Fruit fly (Drosophila melanogaster) whole organism, adult: ENCODE data around the gene Rpt4R.

Experiments
- CG11617 ChIP-seq: fragments of 200-800 bp; sonication (Bioruptor generic); optimal IDR thresholded peaks from 2 replicates; lab custom pipeline; 2017; ENCODE audit warnings: mild to moderate bottlenecking, missing biosample characterization, missing genetic modification reagents, missing genetic modification characterization
- CG12768 ChIP-seq: fragments of 200-800 bp; sonication (Bioruptor generic); optimal IDR thresholded peaks from 2 replicates; lab custom pipeline; 2017; ENCODE audit warnings: missing biosample characterization, missing genetic modification characterization, mild to moderate bottlenecking, moderate library complexity, missing genetic modification reagents
- CG14711 ChIP-seq: fragments of 200-800 bp; sonication (Bioruptor generic); optimal IDR thresholded peaks from 2 replicates; lab custom pipeline; 2018; ENCODE audit warnings: missing biosample characterization, mild to moderate bottlenecking, missing genetic modification characterization, moderate library complexity
- CG1620 ChIP-seq: fragments of 200-800 bp; sonication (Bioruptor generic); optimal IDR thresholded peaks from 2 replicates; lab custom pipeline; 2016; ENCODE audit warnings: missing biosample characterization, missing genetic modification characterization
- CG33017 ChIP-seq: fragments of 200-800 bp; sonication (Bioruptor generic); optimal IDR thresholded peaks from 2 replicates; lab custom pipeline; 2018; ENCODE audit warnings: missing biosample characterization, mild to moderate bottlenecking, missing genetic modification characterization, moderate library complexity
- CG5204 ChIP-seq: fragments of 200-800 bp; sonication (Bioruptor generic); optimal IDR thresholded peaks from 2 replicates; lab custom pipeline; 2016; ENCODE audit warnings: missing biosample characterization, missing genetic modification characterization
- CG7045 ChIP-seq: fragments of 200-800 bp; sonication (Bioruptor generic); optimal IDR thresholded peaks from 2 replicates; lab custom pipeline; 2017; ENCODE audit warnings: missing biosample characterization, mild to moderate bottlenecking, missing genetic modification characterization
- CG7101 ChIP-seq: fragments of 200-800 bp; sonication (Bioruptor generic); optimal IDR thresholded peaks from 2 replicates; lab custom pipeline; 2018; ENCODE audit warnings: missing biosample characterization, mild to moderate bottlenecking, missing genetic modification characterization, moderate library complexity
- Clk ChIP-seq: fragments of 200-800 bp; sonication (Bioruptor generic); optimal IDR thresholded peaks from 2 replicates; lab custom pipeline; 2017; ENCODE audit warnings: missing biosample characterization, missing genetic modification characterization
- Crg-1 ChIP-seq: fragments of 200-800 bp; sonication (Bioruptor generic); optimal IDR thresholded peaks from 2 replicates; lab custom pipeline; 2016; ENCODE audit warnings: missing biosample characterization, missing genetic modification characterization
- Hr96 ChIP-seq: fragments of 200-800 bp; sonication (Bioruptor generic); optimal IDR thresholded peaks from 2 replicates; lab custom pipeline; 2016; ENCODE audit warnings: missing biosample characterization, missing genetic modification characterization
- Mnt ChIP-seq: fragments of 200-800 bp; sonication (Bioruptor generic); optimal IDR thresholded peaks from 2 replicates; lab custom pipeline; 2016; ENCODE audit warnings: missing biosample characterization, mild to moderate bottlenecking, missing genetic modification characterization
- bab1 ChIP-seq: fragments of 200-800 bp; sonication (Bioruptor generic); optimal IDR thresholded peaks from 3 replicates; lab custom pipeline; 2019; ENCODE audit warnings: missing biosample characterization, mild to moderate bottlenecking, missing genetic modification characterization, moderate library complexity
- cic ChIP-seq: fragments of 200-800 bp; sonication (Bioruptor generic); optimal IDR thresholded peaks from 2 replicates; lab custom pipeline; 2017; ENCODE audit warnings: missing biosample characterization, mild to moderate bottlenecking, missing genetic modification characterization, moderate library complexity
- cnc ChIP-seq, 2 experiments: fragments of >200 bp; optimal IDR thresholded peaks; 2 replicates each; lab custom pipeline; 2017
- kay ChIP-seq: fragments of 200-800 bp; sonication (Bioruptor generic); peaks from one replicate; lab custom pipeline; 2016; ENCODE audit warnings: missing biosample characterization, missing genetic modification characterization, borderline replicate concordance
- ovo ChIP-seq: fragments of 200-800 bp; sonication (Bioruptor generic); optimal IDR thresholded peaks from 2 replicates; lab custom pipeline; 2016; ENCODE audit warnings: missing biosample characterization, missing genetic modification characterization
- pad ChIP-seq: fragments of 200-800 bp; sonication (Bioruptor generic); optimal IDR thresholded peaks from 3 replicates; lab custom pipeline; 2017; ENCODE audit warnings: missing biosample characterization, missing genetic modification characterization, mild to moderate bottlenecking, moderate library complexity, missing genetic modification reagents
- tj ChIP-seq: fragments of 200-800 bp; sonication (Bioruptor generic); optimal IDR thresholded peaks from 3 replicates; lab custom pipeline; 2017; ENCODE audit warnings: missing biosample characterization, mild to moderate bottlenecking, missing genetic modification characterization, moderate library complexity
- toe ChIP-seq: fragments of 200-800 bp; sonication (Bioruptor generic); optimal IDR thresholded peaks from 2 replicates; lab custom pipeline; 2016; ENCODE audit warnings: missing biosample characterization, missing genetic modification characterization

Rpt4R gene

dm6 chr3L:11975811-11976210 is 34.1 kb downstream of the Rpt4R start, which contains the start of gene CG43896:
Gene CG43896 (plus strand): TSS chr3L:11976111.
- TF ChIP-seq Clk (GFP tag; lab: Kevin White, UChicago) (no peak), cic (GFP tag; lab: Kevin White, UChicago) (no peak), CG14711 (tag; lab: Kevin White, UChicago) (no peak), ovo (GFP tag; lab: Kevin White, UChicago) (no peak), CG7101 (tag; lab: Kevin White, UChicago) (no peak), CG5204 (no peak), kay (GFP tag; lab: Kevin White, UChicago) (no peak), Hr96 (GFP tag; lab: Kevin White, UChicago) (no peak), CG7045 (no peak), pad (GFP tag; lab: Kevin White, UChicago) (no peak), CG33017 (no peak), Crg-1 (GFP tag; lab: Kevin White, UChicago) (no peak), toe (no peak), bab1 (no peak), CG1620 (no peak), CG12768 (GFP tag; lab: Kevin White, UChicago) (no peak), Mnt (GFP tag; lab: Kevin White, UChicago) (no peak), cnc (optimal IDR thresholded peaks at IDR 0.05; lab: Kevin White, UChicago) (no peak)

- TF ChIP-seq CG5204 = no peak
These were observed 42.9 kb downstream of the Rpt4R start, which contains the start of gene CG6938 for dm6 chr3L:11984606-11985005. Gene CG6938 (plus strand): TSS chr3L:11984906.

dm6 chr3L:11990436-11990835 is 48.7 kb downstream of the Rpt4R start, which contains the start of gene CG6931:
Gene CG6931 (plus strand): TSS chr3L:11990736.
- TF ChIP-seq CG7101 (tag; lab: Kevin White, UChicago) (no peak), CG33017 (no peak), Mnt (GFP tag; lab: Kevin White, UChicago) (no peak), pad (GFP tag; lab: Kevin White, UChicago) (no peak), cnc (optimal IDR thresholded peaks at IDR 0.05; lab: Kevin White, UChicago) (no peak)

DNA sequence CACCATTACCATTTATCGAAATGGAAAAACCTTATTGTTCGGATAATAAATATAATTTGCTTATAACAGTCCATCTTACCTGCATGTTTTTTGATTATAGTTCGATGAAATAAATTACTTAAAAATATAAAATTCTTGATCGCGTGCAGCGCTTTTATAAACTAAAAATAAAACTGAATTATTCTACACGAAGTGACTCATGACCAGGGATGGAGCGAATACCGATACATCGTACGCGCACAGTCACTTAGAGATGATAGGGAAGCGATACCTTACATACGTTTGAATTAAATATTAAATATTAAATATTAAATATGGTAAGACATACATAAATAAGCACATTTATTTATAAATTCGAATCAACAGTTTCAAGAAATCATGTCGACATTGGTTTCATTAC is 51.2 kb downstream of the Rpt4R start, which contains the start of gene viaf:
TSS of gene viaf (minus strand) at position 220 of the 400 bp plus-strand sequence.
- peak; percentile 99 for TF ChIP-seq kay (GFP tag; lab: Kevin White, UChicago)
- TF ChIP-seq CG7101 (tag; lab: Kevin White, UChicago) = peak; percentile 46
- TF ChIP-seq CG7045 = no peak
- peak; percentile 26 for TF ChIP-seq toe
- TF ChIP-seq cnc (optimal IDR thresholded peaks at IDR 0.05; lab: Kevin White, UChicago) = no peak
- no peak for TF ChIP-seq Crg-1 (GFP tag; lab: Kevin White, UChicago)
- TF ChIP-seq Clk (GFP tag; lab: Kevin White, UChicago) = no peak
- peak; percentile 3 for TF ChIP-seq CG5204
- TF ChIP-seq CG33017 = no peak
- TF ChIP-seq CG14711 (tag; lab: Kevin White, UChicago) = peak; percentile 17
- no peak for TF ChIP-seq Hr96 (GFP tag; lab: Kevin White, UChicago)
- peak; percentile 78 for TF ChIP-seq bab1
- TF ChIP-seq CG11617 = peak; percentile 31
- TF ChIP-seq CG1620 = peak; percentile 27
- TF ChIP-seq ovo (GFP tag; lab: Kevin White, UChicago) = no peak
- peak; percentile 53 for TF ChIP-seq Mnt (GFP tag; lab: Kevin White, UChicago)
- no peak for TF ChIP-seq tj (GFP tag; lab: Kevin White, UChicago)
- no peak for TF ChIP-seq CG12768 (GFP tag; lab: Kevin White, UChicago)
- TF ChIP-seq cic (GFP tag; lab: Kevin White, UChicago) = no peak
- TF ChIP-seq pad (GFP tag; lab: Kevin White, UChicago) = no peak
